Worm (Caenorhabditis elegans): Measurements from ENCODE around the gene srbc-79.

DNA sequence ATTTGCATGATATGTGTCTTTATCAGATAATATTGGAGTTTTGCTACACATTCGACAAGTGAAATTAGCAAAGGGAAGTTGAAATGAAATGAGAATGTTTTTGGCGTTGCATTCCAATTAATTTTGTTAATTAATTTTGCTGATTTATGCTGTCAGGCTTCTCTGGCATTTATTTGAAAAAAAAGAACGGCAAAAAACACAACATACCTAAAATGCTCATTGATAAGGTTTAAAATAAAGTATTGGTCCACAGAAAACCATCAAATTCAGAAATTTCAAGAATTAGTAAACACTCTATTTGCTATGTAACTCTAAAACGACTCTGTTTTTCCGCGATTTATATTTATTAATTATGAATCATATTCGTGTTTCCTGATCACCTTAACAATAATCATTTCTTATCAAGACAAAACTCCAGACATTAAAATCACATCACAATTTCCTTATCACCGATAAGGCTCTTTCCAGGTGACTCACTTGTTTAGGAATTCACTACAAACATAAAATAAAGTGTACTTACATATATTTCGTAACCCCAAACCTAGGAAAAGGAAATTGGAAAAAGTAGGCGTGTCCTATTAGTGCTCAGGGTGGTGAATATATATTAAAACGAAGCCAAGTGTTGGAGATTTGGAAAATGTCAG is 33.7 kb upstream of the srbc-79 start, which contains the start of the genes srh-166 and Y38H6C.24:
- TF ChIP-seq egl-27 (tag; optimal IDR thresholded peaks at IDR 0.05) (no peak), eor-1 (tag; optimal IDR thresholded peaks at IDR 0.05) (no peak), nhr-11 (tag; optimal IDR thresholded peaks at IDR 0.05) (no peak), unc-39 (tag; optimal IDR thresholded peaks at IDR 0.05) (no peak), fkh-10 (GFP tag; optimal IDR thresholded peaks at IDR 0.05) (no peak), pqm-1 (tag; optimal IDR thresholded peaks at IDR 0.05) (peak; percentile 89), R02D3.7 (tag; optimal IDR thresholded peaks at IDR 0.05) (no peak), sea-2 (GFP tag; optimal IDR thresholded peaks at IDR 0.05) (no peak)
